Fruit fly (Drosophila melanogaster) whole organism, wandering third instar larva: ENCODE data around the gene CG18661.

Experiments used
- Abd-B ChIP-seq: fragments of >200 bp; optimal IDR thresholded peaks from 2 replicates; lab custom pipeline; 2017; ENCODE audit warnings: missing biosample characterization, missing genetic modification characterization
- Dfd ChIP-seq: fragments of >200 bp; optimal IDR thresholded peaks from 2 replicates; lab custom pipeline; 2017; ENCODE audit warnings: missing biosample characterization, missing genetic modification characterization
- HLH106 ChIP-seq: fragments of 200-800 bp; optimal IDR thresholded peaks from 3 replicates; lab custom pipeline; 2019; ENCODE audit warnings: missing biosample characterization, mild to moderate bottlenecking, missing genetic modification characterization, moderate library complexity
- Rel ChIP-seq, 2 experiments: fragments of 200-800 bp; sonication (Bioruptor generic) in 1 of 2; optimal IDR thresholded peaks; 2 replicates in 1 of 2; 3 replicates in 1 of 2; lab custom pipeline; 2016 to 2019; ENCODE audit warnings: mild to moderate bottlenecking in 2 of 2, missing biosample characterization in 2 of 2, missing genetic modification characterization in 2 of 2, moderate library complexity in 1 of 2
- br ChIP-seq: fragments of 200-800 bp; sonication (Bioruptor generic); optimal IDR thresholded peaks from 2 replicates; lab custom pipeline; 2016; ENCODE audit warnings: missing biosample characterization, missing genetic modification characterization
- dmrt93B ChIP-seq: fragments of 200-800 bp; sonication (Bioruptor generic); optimal IDR thresholded peaks from 2 replicates; lab custom pipeline; 2018; ENCODE audit warnings: missing biosample characterization, mild to moderate bottlenecking, missing genetic modification characterization
- dsf ChIP-seq: sonication (Bioruptor generic); optimal IDR thresholded peaks from 2 replicates; lab custom pipeline; 2016; ENCODE audit warnings: missing biosample characterization, missing genetic modification characterization, borderline replicate concordance
- ey ChIP-seq: fragments of 200-800 bp; sonication (Bioruptor generic); optimal IDR thresholded peaks from 2 replicates; lab custom pipeline; 2016; ENCODE audit warnings: missing biosample characterization, missing genetic modification characterization
- fru ChIP-seq: fragments of 200-800 bp; sonication (Bioruptor generic); optimal IDR thresholded peaks from 3 replicates; lab custom pipeline; 2016; ENCODE audit warnings: missing biosample characterization, mild to moderate bottlenecking, missing genetic modification characterization
- pan ChIP-seq: fragments of >200 bp; optimal IDR thresholded peaks from 2 replicates; lab custom pipeline; 2017
- sv ChIP-seq: fragments of 200-800 bp; sonication (Bioruptor generic); optimal IDR thresholded peaks from 3 replicates; lab custom pipeline; 2016; ENCODE audit warnings: missing biosample characterization, missing genetic modification characterization

DNA sequence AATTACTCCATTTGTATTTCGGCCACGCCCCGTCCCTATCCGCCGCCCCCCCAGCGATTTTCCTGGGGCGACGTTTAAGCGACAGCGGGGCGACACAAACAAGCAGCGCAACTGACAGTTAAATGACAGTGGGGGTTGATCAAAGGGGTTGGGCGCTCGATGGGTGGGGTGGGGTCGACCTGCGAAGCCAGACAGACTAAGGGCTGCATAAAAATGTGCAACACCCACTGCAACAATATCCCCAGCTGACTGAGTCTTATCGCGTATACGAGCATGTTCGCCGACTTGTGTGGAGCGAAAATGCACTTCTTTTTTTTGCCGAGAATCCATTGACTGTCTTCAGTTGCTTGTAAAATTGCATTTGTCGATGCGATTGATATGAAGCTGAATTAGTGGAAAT lies 34.3 kb downstream of the CG18661 start, which contains the start of gene CG9582:
- no peak for TF ChIP-seq Rel (GFP tag; optimal IDR thresholded peaks at IDR 0.05; lab: Kevin White, UChicago)
- no peak for TF ChIP-seq Rel (tag; optimal IDR thresholded peaks at IDR 0.05; lab: Kevin White, UChicago)
- no peak for TF ChIP-seq sv (GFP tag; lab: Kevin White, UChicago)
- TF ChIP-seq dsf (GFP tag; lab: Kevin White, UChicago) = no peak
- no peak for TF ChIP-seq Dfd (GFP tag; lab: Kevin White, UChicago)
- TF ChIP-seq ey (GFP tag; lab: Kevin White, UChicago) = no peak
- TF ChIP-seq HLH106 = no peak
- TF ChIP-seq Abd-B (GFP tag; lab: Kevin White, UChicago) = no peak
- no peak for TF ChIP-seq br (GFP tag; lab: Kevin White, UChicago)
- no peak for TF ChIP-seq dmrt93B (GFP tag; lab: Kevin White, UChicago)
- no peak for TF ChIP-seq pan (lab: Kevin White, UChicago)
- TF ChIP-seq fru (GFP tag; lab: Kevin White, UChicago) = no peak
